Worm (Caenorhabditis elegans) whole organism, midembryonic: Measurements from ENCODE around the gene C02F5.12.

Source experiments
- klf-2 ChIP-seq: fragments of 200-800 bp; sonication (Bioruptor generic); conservative IDR thresholded peaks from 2 replicates; pipeline ENCODE4 v1.3.6; 2022; ENCODE audit warnings: missing genetic modification reagents, missing genetic modification characterization, missing compliant biosample characterization
- ztf-29 ChIP-seq: fragments of 200-800 bp; sonication (Bioruptor generic); IDR thresholded peaks from 2 replicates; pipeline ENCODE4 v1.3.6; 2022; ENCODE audit warnings: missing genetic modification reagents, missing genetic modification characterization, missing compliant biosample characterization

DNA sequence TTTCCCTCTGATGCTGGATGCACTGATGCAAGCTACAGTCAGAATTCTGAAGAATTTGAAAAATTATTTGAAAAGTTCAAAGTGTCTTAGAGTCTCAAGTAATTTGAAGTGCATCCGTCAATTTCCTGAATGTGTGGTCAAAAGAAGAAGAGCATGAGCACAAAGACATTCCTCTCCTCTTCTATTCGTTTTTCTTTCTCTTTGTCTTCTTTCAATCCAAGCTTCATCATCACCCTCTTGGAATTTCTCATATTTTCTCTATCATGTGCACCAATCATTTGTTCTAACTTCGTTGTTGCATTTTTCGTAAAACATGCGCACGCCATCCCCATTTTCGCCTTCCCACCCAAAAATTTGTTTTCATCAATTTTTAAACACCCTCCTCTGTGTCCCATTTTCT lies 43.2 kb upstream of the C02F5.12 start:
- no peak for TF ChIP-seq ztf-29
- TF ChIP-seq klf-2 (GFP tag; lab: Robert Waterston, UW) = no peak
